Fruit fly (Drosophila melanogaster): ENCODE data around the gene Ttc1.

dm6 chr3R:16448378-16449134 lies 5.7 kb upstream of the Ttc1 start:
- TF ChIP-seq Pif1B (GFP tag; optimal IDR thresholded peaks at IDR 0.05) = no peak
- TF ChIP-seq EcR (GFP tag; optimal IDR thresholded peaks at IDR 0.05) = no peak
- TF ChIP-seq CG34367 (tag; optimal IDR thresholded peaks at IDR 0.05) = peak; percentile 86
- TF ChIP-seq CG12605 (GFP tag; IDR thresholded peaks at IDR 0.05) = peak; percentile 87
- TF ChIP-seq fd96Ca (GFP tag; IDR thresholded peaks at IDR 0.05) = peak; percentile 87
- no peak for TF ChIP-seq D1 (tag; optimal IDR thresholded peaks at IDR 0.05)

Measured in whole organism, pupa.